Worm (Caenorhabditis elegans) whole organism, L4 larva: ENCODE data around the gene str-174.

Experiments
- aly-2 ChIP-seq: sonication (generic microtip); optimal IDR thresholded peaks from 2 replicates; lab custom pipeline; 2018; ENCODE audit warnings: missing biosample characterization, missing genetic modification characterization
- snpc-1.2 ChIP-seq: fragments of 200-800 bp; sonication (Bioruptor generic); IDR thresholded peaks from 2 replicates; pipeline ENCODE4 v1.3.6; 2022; ENCODE audit warnings: missing genetic modification reagents, missing genetic modification characterization, missing compliant biosample characterization

ce11 chrIV:4889613-4890012, 15.1 kb upstream of the str-174 start, which contains the start of gene sgnh-1:
- no peak for TF ChIP-seq snpc-1.2 (GFP tag; lab: Robert Waterston, UW)
- no peak for TF ChIP-seq aly-2 (tag; lab: Kevin White, UChicago)
